Fruit fly (Drosophila melanogaster) whole organism, embryonic: ENCODE data around the gene woc.

Experiments
- Adf1 ChIP-seq: fragments of 200-800 bp; sonication (Bioruptor generic); IDR thresholded peaks from 2 replicates; pipeline ENCODE4 v1.3.6; 2022; ENCODE audit warnings: missing biosample characterization, missing genetic modification characterization
- CG10147 ChIP-seq: fragments of 200-800 bp; sonication (Bioruptor generic); optimal IDR thresholded peaks from 2 replicates; lab custom pipeline; 2019; ENCODE audit warnings: missing biosample characterization, mild to moderate bottlenecking, missing genetic modification characterization, moderate library complexity
- CG12104 ChIP-seq: fragments of 200-800 bp; sonication (Bioruptor generic); optimal IDR thresholded peaks from 3 replicates; lab custom pipeline; 2016; ENCODE audit warnings: missing biosample characterization, missing genetic modification characterization
- CG12236 ChIP-seq: fragments of 200-800 bp; sonication (Bioruptor generic); optimal IDR thresholded peaks from 2 replicates; lab custom pipeline; 2016; ENCODE audit warnings: missing biosample characterization, missing genetic modification characterization
- CG12769 ChIP-seq: fragments of 200-800 bp; sonication (Bioruptor generic); optimal IDR thresholded peaks from 2 replicates; lab custom pipeline; 2019; ENCODE audit warnings: missing biosample characterization, mild to moderate bottlenecking, missing genetic modification characterization, moderate library complexity
- CG13296 ChIP-seq: fragments of 200-800 bp; sonication (Bioruptor generic); optimal IDR thresholded peaks from 3 replicates; lab custom pipeline; 2018; ENCODE audit warnings: missing biosample characterization, mild to moderate bottlenecking, missing genetic modification characterization
- CG13624 ChIP-seq: fragments of 200-800 bp; sonication (Bioruptor generic); optimal IDR thresholded peaks from 2 replicates; lab custom pipeline; 2016; ENCODE audit warnings: missing biosample characterization, missing genetic modification characterization
- CG13775 ChIP-seq: fragments of 200-800 bp; sonication (Bioruptor generic); optimal IDR thresholded peaks from 3 replicates; lab custom pipeline; 2017; ENCODE audit warnings: missing biosample characterization, mild to moderate bottlenecking, missing genetic modification characterization
- CG15011 ChIP-seq: fragments of 200-800 bp; sonication (Bioruptor generic); optimal IDR thresholded peaks from 3 replicates; lab custom pipeline; 2018; ENCODE audit warnings: missing biosample characterization, mild to moderate bottlenecking, missing genetic modification characterization
- CG18011 ChIP-seq: fragments of 200-800 bp; sonication (Bioruptor generic); optimal IDR thresholded peaks from 2 replicates; lab custom pipeline; 2017; ENCODE audit warnings: missing biosample characterization, missing genetic modification characterization, mild to moderate bottlenecking, moderate library complexity, missing genotype
- CG43689 ChIP-seq: fragments of 200-800 bp; sonication (Bioruptor generic); IDR thresholded peaks from 2 replicates; pipeline ENCODE4 v1.3.6; 2022; ENCODE audit warnings: missing biosample characterization, missing genetic modification characterization
- CG4617 ChIP-seq: fragments of 200-800 bp; sonication (Bioruptor generic); optimal IDR thresholded peaks from 3 replicates; lab custom pipeline; 2016; ENCODE audit warnings: missing biosample characterization, missing genetic modification characterization, borderline replicate concordance
- CG4854 ChIP-seq: fragments of 200-800 bp; sonication (Bioruptor generic); optimal IDR thresholded peaks from 2 replicates; lab custom pipeline; 2016; ENCODE audit warnings: missing biosample characterization, missing genetic modification characterization, inconsistent platforms
- CG7271 ChIP-seq: fragments of 200-800 bp; sonication (Bioruptor generic); optimal IDR thresholded peaks from 2 replicates; lab custom pipeline; 2018; ENCODE audit warnings: missing biosample characterization, mild to moderate bottlenecking, missing genetic modification characterization, moderate library complexity
- CG9727 ChIP-seq: fragments of 200-800 bp; sonication (Bioruptor generic); optimal IDR thresholded peaks from 3 replicates; lab custom pipeline; 2017; ENCODE audit warnings: missing biosample characterization, mild to moderate bottlenecking, missing genetic modification characterization
- CoRest ChIP-seq: fragments of 200-800 bp; sonication (Bioruptor generic); optimal IDR thresholded peaks from 3 replicates; lab custom pipeline; 2018; ENCODE audit warnings: missing biosample characterization, mild to moderate bottlenecking, missing genetic modification characterization, moderate library complexity
- Dbx ChIP-seq: fragments of 200-800 bp; sonication (Bioruptor generic); IDR thresholded peaks from 3 replicates; pipeline ENCODE4 v1.3.6; 2022; ENCODE audit warnings: missing biosample characterization, missing genetic modification characterization
- Dip3 ChIP-seq: fragments of 200-800 bp; sonication (Bioruptor generic); optimal IDR thresholded peaks from 3 replicates; lab custom pipeline; 2016; ENCODE audit warnings: missing biosample characterization, missing genetic modification characterization
- Eip74EF ChIP-seq, 2 experiments: fragments of 200-800 bp in 1 of 2; fragments of >200 bp in 1 of 2; sonication (Bioruptor generic) in 1 of 2; optimal IDR thresholded peaks; 2 replicates each; lab custom pipeline; 2017 to 2019; ENCODE audit warnings: missing biosample characterization in 2 of 2, missing genetic modification characterization in 2 of 2, mild to moderate bottlenecking in 1 of 2, moderate library complexity in 1 of 2
- HLHmδ ChIP-seq: fragments of 200-800 bp; sonication (Bioruptor generic); optimal IDR thresholded peaks from 2 replicates; lab custom pipeline; 2018; ENCODE audit warnings: missing biosample characterization, mild to moderate bottlenecking, missing genetic modification characterization, moderate library complexity
- Hand ChIP-seq: fragments of 200-800 bp; sonication (Bioruptor generic); optimal IDR thresholded peaks from 2 replicates; lab custom pipeline; 2017; ENCODE audit warnings: mild to moderate bottlenecking, missing biosample characterization, missing genetic modification reagents, missing genetic modification characterization
- Hmr ChIP-seq: fragments of 200-800 bp; sonication (Bioruptor generic); optimal IDR thresholded peaks from 3 replicates; lab custom pipeline; 2017; ENCODE audit warnings: mild to moderate bottlenecking, missing biosample characterization, missing genetic modification reagents, missing genetic modification characterization
- Hr78 ChIP-seq, 2 experiments: fragments of 200-800 bp in 1 of 2; fragments of >200 bp in 1 of 2; sonication (Bioruptor generic) in 1 of 2; optimal IDR thresholded peaks; 2 replicates each; lab custom pipeline; 2017 to 2019; ENCODE audit warnings: missing biosample characterization in 2 of 2, missing genetic modification characterization in 2 of 2, mild to moderate bottlenecking in 1 of 2, moderate library complexity in 1 of 2
- MESR4 ChIP-seq: fragments of 200-800 bp; sonication (Bioruptor generic); optimal IDR thresholded peaks from 2 replicates; lab custom pipeline; 2018; ENCODE audit warnings: missing biosample characterization, mild to moderate bottlenecking, missing genetic modification characterization, moderate library complexity
- Mad ChIP-seq: fragments of 200-800 bp; sonication (Bioruptor generic); optimal IDR thresholded peaks from 2 replicates; lab custom pipeline; 2016; ENCODE audit warnings: missing biosample characterization, missing genetic modification characterization
- Myb ChIP-seq: fragments of 200-800 bp; sonication (Bioruptor generic); optimal IDR thresholded peaks from 2 replicates; lab custom pipeline; 2016; ENCODE audit warnings: missing biosample characterization, missing genetic modification characterization
- NFAT ChIP-seq: fragments of 200-800 bp; sonication (Bioruptor generic); IDR thresholded peaks from 2 replicates; pipeline ENCODE4 v1.3.6; 2022; ENCODE audit warnings: missing biosample characterization, missing genetic modification characterization
- Oaz ChIP-seq: fragments of 200-800 bp; sonication (Bioruptor generic); IDR thresholded peaks from 2 replicates; pipeline ENCODE4 v1.3.6; 2022; ENCODE audit warnings: missing biosample characterization, missing genetic modification characterization
- Side ChIP-seq: fragments of 200-800 bp; sonication (Bioruptor generic); optimal IDR thresholded peaks from 2 replicates; lab custom pipeline; 2016; ENCODE audit warnings: missing biosample characterization, missing genetic modification characterization
- Sry-δ ChIP-seq: fragments of 200-800 bp; sonication (Bioruptor generic); optimal IDR thresholded peaks from 2 replicates; lab custom pipeline; 2016; ENCODE audit warnings: missing biosample characterization, missing genetic modification characterization
- abd-A ChIP-seq: fragments of 200-800 bp; sonication (Bioruptor generic); optimal IDR thresholded peaks from 3 replicates; lab custom pipeline; 2019; ENCODE audit warnings: missing biosample characterization, mild to moderate bottlenecking, missing genetic modification characterization, moderate library complexity
- cato ChIP-seq: fragments of 200-800 bp; sonication (Bioruptor generic); optimal IDR thresholded peaks from 2 replicates; lab custom pipeline; 2016; ENCODE audit warnings: missing biosample characterization, missing genetic modification characterization, borderline replicate concordance
- chn ChIP-seq: fragments of 200-800 bp; sonication (Bioruptor generic); optimal IDR thresholded peaks from 2 replicates; lab custom pipeline; 2016; ENCODE audit warnings: missing biosample characterization, missing genetic modification characterization
- ci ChIP-seq: fragments of 200-800 bp; sonication (Bioruptor generic); IDR thresholded peaks from 3 replicates; pipeline ENCODE4 v1.3.6; 2022; ENCODE audit warnings: missing biosample characterization, missing genetic modification characterization
- croc ChIP-seq: fragments of 200-800 bp; sonication (Bioruptor generic); conservative IDR thresholded peaks from 3 replicates; pipeline ENCODE4 v1.3.6; 2022; ENCODE audit warnings: missing biosample characterization, missing genetic modification characterization
- disco-r ChIP-seq: fragments of 200-800 bp; sonication (Bioruptor generic); optimal IDR thresholded peaks from 2 replicates; lab custom pipeline; 2016; ENCODE audit warnings: missing biosample characterization, missing genetic modification characterization
- dm ChIP-seq: fragments of 200-800 bp; sonication (Bioruptor generic); optimal IDR thresholded peaks from 3 replicates; lab custom pipeline; 2016; ENCODE audit warnings: missing biosample characterization, missing genetic modification characterization
- fd64A ChIP-seq: fragments of 200-800 bp; sonication (Bioruptor generic); optimal IDR thresholded peaks from 3 replicates; lab custom pipeline; 2018; ENCODE audit warnings: missing biosample characterization, mild to moderate bottlenecking, missing genetic modification characterization
- fru ChIP-seq: fragments of >200 bp; optimal IDR thresholded peaks from 2 replicates; lab custom pipeline; 2017
- jumu ChIP-seq: fragments of 200-800 bp; sonication (Bioruptor generic); optimal IDR thresholded peaks from 3 replicates; lab custom pipeline; 2016; ENCODE audit warnings: missing biosample characterization, missing genetic modification characterization
- nerfin-1 ChIP-seq: fragments of 200-800 bp; sonication (Bioruptor generic); optimal IDR thresholded peaks from 3 replicates; lab custom pipeline; 2019; ENCODE audit warnings: missing biosample characterization, mild to moderate bottlenecking, missing genetic modification characterization, moderate library complexity
- phol ChIP-seq: fragments of 200-800 bp; sonication (Bioruptor generic); optimal IDR thresholded peaks from 3 replicates; lab custom pipeline; 2018; ENCODE audit warnings: missing biosample characterization, mild to moderate bottlenecking, missing genetic modification characterization, moderate library complexity
- pzg ChIP-seq: fragments of 200-800 bp; sonication (Bioruptor generic); optimal IDR thresholded peaks from 3 replicates; lab custom pipeline; 2018; ENCODE audit warnings: missing biosample characterization, mild to moderate bottlenecking, missing genetic modification characterization, moderate library complexity
- slp2 ChIP-seq: fragments of 200-800 bp; sonication (Bioruptor generic); optimal IDR thresholded peaks from 2 replicates; lab custom pipeline; 2016; ENCODE audit warnings: missing biosample characterization, missing genetic modification characterization
- stwl ChIP-seq: fragments of 200-800 bp; sonication (Bioruptor generic); optimal IDR thresholded peaks from 3 replicates; lab custom pipeline; 2018; ENCODE audit warnings: missing biosample characterization, mild to moderate bottlenecking, missing genetic modification characterization, moderate library complexity
- sug ChIP-seq: fragments of 200-800 bp; optimal IDR thresholded peaks from 2 replicates; lab custom pipeline; 2019; ENCODE audit warnings: missing biosample characterization, mild to moderate bottlenecking, missing genetic modification characterization, moderate library complexity
- tx ChIP-seq: fragments of 200-800 bp; sonication (Bioruptor generic); optimal IDR thresholded peaks from 2 replicates; lab custom pipeline; 2016; ENCODE audit warnings: missing biosample characterization, missing genetic modification characterization
- vvl ChIP-seq: fragments of 200-800 bp; sonication (Bioruptor generic); IDR thresholded peaks from 2 replicates; pipeline ENCODE4 v1.3.6; 2022; ENCODE audit warnings: missing biosample characterization, missing genetic modification characterization
- wor ChIP-seq: fragments of 200-800 bp; sonication (Bioruptor generic); IDR thresholded peaks from 2 replicates; pipeline ENCODE4 v1.3.6; 2022; ENCODE audit warnings: missing biosample characterization, missing genetic modification characterization

The woc gene

DNA sequence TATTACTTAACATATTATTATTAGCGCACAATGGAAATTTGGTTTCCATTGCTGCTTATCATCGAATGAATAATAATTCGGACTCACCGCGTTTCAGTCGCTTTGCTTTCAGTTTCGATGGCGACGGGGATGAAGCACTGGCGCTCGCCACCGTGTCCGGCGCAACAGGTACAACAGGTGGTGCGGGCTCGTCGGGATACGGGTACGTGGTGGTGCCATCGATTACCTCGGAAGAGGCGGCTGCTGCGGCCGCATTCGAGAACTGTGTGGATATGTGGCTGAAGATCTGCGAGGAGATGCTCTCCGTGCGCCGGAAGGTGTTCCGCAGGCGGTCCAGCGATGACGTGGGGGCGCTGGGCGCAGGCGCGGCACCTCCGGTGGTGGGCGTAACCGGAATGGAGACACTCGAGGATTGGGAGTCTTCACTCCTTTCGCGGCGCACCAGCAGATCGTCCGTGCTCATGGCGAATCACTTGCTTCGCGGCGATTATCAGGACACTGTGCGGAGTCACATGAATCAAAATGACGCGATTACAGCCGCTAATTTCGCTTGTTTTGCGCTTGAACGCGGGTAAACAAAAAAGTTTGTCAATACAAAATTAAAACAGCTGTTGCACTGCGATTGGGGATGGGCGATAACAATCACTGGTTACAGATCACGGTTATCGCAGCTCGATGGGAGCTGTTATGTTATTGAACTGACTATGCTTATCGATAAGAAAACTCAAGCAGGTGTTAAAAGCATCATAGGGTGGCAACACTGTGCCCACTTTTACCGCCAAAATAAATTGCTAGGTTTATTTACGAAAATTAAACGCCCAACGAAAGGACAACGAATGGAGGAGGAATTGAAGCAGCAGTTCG is 25.2 kb downstream of the woc start, which contains the start of the genes CG31064 and PolA2 (continued):
- TF ChIP-seq CoRest (tag; lab: Kevin White, UChicago) (peak; percentile 22), NFAT (no peak), CG13296 (GFP tag; lab: Kevin White, UChicago) (no peak), Oaz (GFP tag; lab: Robert Waterston, UW) (no peak), Myb (GFP tag; lab: Kevin White, UChicago) (peak; percentile 67), wor (GFP tag; lab: Robert Waterston, UW) (no peak), abd-A (no peak), croc (GFP tag; lab: Robert Waterston, UW) (no peak), Hand (GFP tag; lab: Kevin White, UChicago) (no peak), CG13624 (GFP tag; lab: Kevin White, UChicago) (peak; percentile 7), fd64A (GFP tag; lab: Kevin White, UChicago) (no peak), CG18011 (GFP tag; lab: Kevin White, UChicago) (peak; percentile 17), disco-r (GFP tag; lab: Kevin White, UChicago) (no peak), CG43689 (no peak), cato (no peak), Hr78 (GFP tag; optimal IDR thresholded peaks at IDR 0.05; lab: Kevin White, UChicago) (no peak), Mad (no peak), Dip3 (GFP tag; lab: Kevin White, UChicago) (no peak), CG12769 (no peak), CG12236 (no peak), tx (no peak), Sry-δ (peak; percentile 94), pzg (GFP tag; lab: Kevin White, UChicago) (peak; percentile 95), CG4854 (GFP tag; lab: Kevin White, UChicago) (no peak), CG7271 (tag; lab: Kevin White, UChicago) (no peak), ci (GFP tag; lab: Robert Waterston, UW) (peak; percentile 66; the same call in 2 of the 3 replicates), CG4617 (GFP tag; lab: Kevin White, UChicago) (peak; percentile 35), CG15011 (no peak), CG10147 (GFP tag; lab: Kevin White, UChicago) (peak; percentile 5), chn (GFP tag; lab: Kevin White, UChicago) (no peak), CG12104 (no peak), stwl (tag; lab: Kevin White, UChicago) (peak; percentile 82), dm (peak; percentile 42), MESR4 (GFP tag; lab: Kevin White, UChicago) (peak; percentile 51), fru (lab: Kevin White, UChicago) (no peak), vvl (GFP tag; lab: Robert Waterston, UW) (peak; percentile 51), slp2 (no peak), Eip74EF (GFP tag; optimal IDR thresholded peaks at IDR 0.05; lab: Kevin White, UChicago) (no peak), sug (tag; lab: Kevin White, UChicago) (no peak), CG13775 (GFP tag; lab: Kevin White, UChicago) (no peak), Adf1 (no peak), nerfin-1 (tag; lab: Kevin White, UChicago) (peak; percentile 11), Hmr (GFP tag; lab: Kevin White, UChicago) (peak; percentile 10), phol (tag; lab: Kevin White, UChicago) (peak; percentile 8), Side (GFP tag; lab: Kevin White, UChicago) (no peak), CG9727 (GFP tag; lab: Kevin White, UChicago) (no peak), jumu (GFP tag; lab: Kevin White, UChicago) (peak; percentile 34), Dbx (peak; percentile 13; the same call in 1 of the 3 replicates), HLHmδ (GFP tag; lab: Kevin White, UChicago) (peak; percentile 55)
